Fruit fly (Drosophila melanogaster) whole organism, embryonic: ENCODE results near the gene CG4297.
A peak's percentile ranks its signal among the peaks of the same experiment; 100 is the strongest.

ENCODE experiments used
- Atf6 ChIP-seq: fragments of 200-800 bp; sonication (Bioruptor generic); IDR thresholded peaks from 2 replicates; pipeline ENCODE4 v1.3.6; 2022; ENCODE audit warnings: missing biosample characterization, missing genetic modification characterization
- Bgb ChIP-seq: fragments of 200-800 bp; sonication (Bioruptor generic); IDR thresholded peaks from 2 replicates; pipeline ENCODE4 v1.3.6; 2022; ENCODE audit warnings: missing biosample characterization, missing genetic modification characterization; ENCODE audit not compliant: partially characterized antibody
- CG10321 ChIP-seq: fragments of 200-800 bp; sonication (Bioruptor generic); IDR thresholded peaks from 2 replicates; pipeline ENCODE4 v1.3.6; 2022; ENCODE audit warnings: missing biosample characterization, missing genetic modification characterization
- CG10462 ChIP-seq: fragments of 200-800 bp; sonication (Bioruptor generic); optimal IDR thresholded peaks from 2 replicates; lab custom pipeline; 2016; ENCODE audit warnings: missing biosample characterization, missing genetic modification characterization
- CG12071 ChIP-seq: fragments of 200-800 bp; sonication (Bioruptor generic); optimal IDR thresholded peaks from 3 replicates; lab custom pipeline; 2018; ENCODE audit warnings: missing biosample characterization, mild to moderate bottlenecking, missing genetic modification characterization
- CG13624 ChIP-seq: fragments of 200-800 bp; sonication (Bioruptor generic); optimal IDR thresholded peaks from 2 replicates; lab custom pipeline; 2016; ENCODE audit warnings: missing biosample characterization, missing genetic modification characterization
- CG17568 ChIP-seq: fragments of 200-800 bp; sonication (Bioruptor generic); optimal IDR thresholded peaks from 2 replicates; lab custom pipeline; 2018; ENCODE audit warnings: missing biosample characterization, mild to moderate bottlenecking, missing genetic modification characterization, moderate library complexity
- CG18011 ChIP-seq: fragments of 200-800 bp; sonication (Bioruptor generic); optimal IDR thresholded peaks from 2 replicates; lab custom pipeline; 2017; ENCODE audit warnings: missing biosample characterization, missing genetic modification characterization, mild to moderate bottlenecking, moderate library complexity, missing genotype
- CG18476 ChIP-seq: fragments of 200-800 bp; sonication (Bioruptor generic); optimal IDR thresholded peaks from 2 replicates; lab custom pipeline; 2016; ENCODE audit warnings: missing biosample characterization, mild to moderate bottlenecking, missing genetic modification characterization
- CG2889 ChIP-seq: fragments of 200-800 bp; sonication (Bioruptor generic); IDR thresholded peaks from 3 replicates; pipeline ENCODE4 v1.3.6; 2022; ENCODE audit warnings: missing biosample characterization, missing genetic modification characterization
- CG3065 ChIP-seq: fragments of 200-800 bp; sonication (Bioruptor generic); optimal IDR thresholded peaks from 2 replicates; lab custom pipeline; 2016; ENCODE audit warnings: missing biosample characterization, missing genetic modification characterization
- CG6254 ChIP-seq: fragments of 200-800 bp; sonication (Bioruptor generic); optimal IDR thresholded peaks from 3 replicates; lab custom pipeline; 2017; ENCODE audit warnings: mild to moderate bottlenecking, missing biosample characterization, missing genetic modification reagents, missing genetic modification characterization
- CG7357 ChIP-seq: fragments of 200-800 bp; sonication (Bioruptor generic); IDR thresholded peaks from 3 replicates; pipeline ENCODE4 v1.3.6; 2022; ENCODE audit warnings: missing biosample characterization, missing genetic modification characterization
- CG7372 ChIP-seq: fragments of 200-800 bp; sonication (Bioruptor generic); IDR thresholded peaks from 2 replicates; pipeline ENCODE4 v1.3.6; 2022; ENCODE audit warnings: missing biosample characterization, missing genetic modification characterization
- CG7839 ChIP-seq: fragments of 200-800 bp; sonication (Bioruptor generic); optimal IDR thresholded peaks from 3 replicates; lab custom pipeline; 2018; ENCODE audit warnings: missing biosample characterization, mild to moderate bottlenecking, missing genetic modification characterization, moderate library complexity
- CG7987 ChIP-seq: fragments of 200-800 bp; sonication (Bioruptor generic); optimal IDR thresholded peaks from 2 replicates; lab custom pipeline; 2018; ENCODE audit warnings: missing biosample characterization, mild to moderate bottlenecking, missing genetic modification characterization, moderate library complexity
- CG8089 ChIP-seq: fragments of 200-800 bp; sonication (Bioruptor generic); optimal IDR thresholded peaks from 3 replicates; lab custom pipeline; 2016; ENCODE audit warnings: missing biosample characterization, missing genetic modification characterization
- CG8944 ChIP-seq: fragments of 200-800 bp; sonication (Bioruptor generic); optimal IDR thresholded peaks from 3 replicates; lab custom pipeline; 2016; ENCODE audit warnings: missing biosample characterization, missing genetic modification characterization
- Dad ChIP-seq: fragments of 200-800 bp; sonication (Bioruptor generic); optimal IDR thresholded peaks from 3 replicates; lab custom pipeline; 2016; ENCODE audit warnings: missing biosample characterization, missing genetic modification characterization
- Dbx ChIP-seq: fragments of 200-800 bp; sonication (Bioruptor generic); IDR thresholded peaks from 3 replicates; pipeline ENCODE4 v1.3.6; 2022; ENCODE audit warnings: missing biosample characterization, missing genetic modification characterization
- Dip3 ChIP-seq: fragments of 200-800 bp; sonication (Bioruptor generic); optimal IDR thresholded peaks from 3 replicates; lab custom pipeline; 2016; ENCODE audit warnings: missing biosample characterization, missing genetic modification characterization
- Dll ChIP-seq: fragments of 200-800 bp; sonication (Bioruptor generic); IDR thresholded peaks from 4 replicates; pipeline ENCODE4 v1.3.6; 2022; ENCODE audit warnings: missing biosample characterization, missing genetic modification characterization; ENCODE audit not compliant: partially characterized antibody
- E2f1 ChIP-seq: fragments of 200-800 bp; sonication (Bioruptor generic); IDR thresholded peaks from 2 replicates; pipeline ENCODE4 v1.3.6; 2022; ENCODE audit warnings: missing biosample characterization, missing genetic modification characterization
- ERR ChIP-seq: fragments of 200-800 bp; sonication (Bioruptor generic); optimal IDR thresholded peaks from 2 replicates; lab custom pipeline; 2016; ENCODE audit warnings: missing biosample characterization, missing genetic modification characterization
- Eip74EF ChIP-seq, 2 experiments: fragments of 200-800 bp in 1 of 2; fragments of >200 bp in 1 of 2; sonication (Bioruptor generic) in 1 of 2; optimal IDR thresholded peaks; 2 replicates each; lab custom pipeline; 2017 to 2019; ENCODE audit warnings: missing biosample characterization in 2 of 2, missing genetic modification characterization in 2 of 2, mild to moderate bottlenecking in 1 of 2, moderate library complexity in 1 of 2
- H2.0 ChIP-seq: fragments of 200-800 bp; sonication (Bioruptor generic); IDR thresholded peaks from 2 replicates; pipeline ENCODE4 v1.3.6; 2022; ENCODE audit warnings: missing biosample characterization, missing genetic modification characterization
- HLH54F ChIP-seq: fragments of 200-800 bp; sonication (Bioruptor generic); optimal IDR thresholded peaks from 3 replicates; lab custom pipeline; 2016; ENCODE audit warnings: missing biosample characterization, missing genetic modification characterization
- MESR4 ChIP-seq: fragments of 200-800 bp; sonication (Bioruptor generic); optimal IDR thresholded peaks from 2 replicates; lab custom pipeline; 2018; ENCODE audit warnings: missing biosample characterization, mild to moderate bottlenecking, missing genetic modification characterization, moderate library complexity
- Pdp1 ChIP-seq, 2 experiments: fragments of 200-800 bp; sonication (Bioruptor generic); optimal IDR thresholded peaks; 3 replicates each; lab custom pipeline; 2016; ENCODE audit warnings: missing biosample characterization in 2 of 2, missing genetic modification characterization in 2 of 2, mild to moderate bottlenecking in 1 of 2, moderate library complexity in 1 of 2
- Poxn ChIP-seq: fragments of 200-800 bp; sonication (Bioruptor generic); IDR thresholded peaks from 2 replicates; pipeline ENCODE4 v1.3.6; 2022; ENCODE audit warnings: missing biosample characterization, missing genetic modification characterization
- Side ChIP-seq: fragments of 200-800 bp; sonication (Bioruptor generic); optimal IDR thresholded peaks from 2 replicates; lab custom pipeline; 2016; ENCODE audit warnings: missing biosample characterization, missing genetic modification characterization
- abd-A ChIP-seq: fragments of 200-800 bp; sonication (Bioruptor generic); optimal IDR thresholded peaks from 3 replicates; lab custom pipeline; 2019; ENCODE audit warnings: missing biosample characterization, mild to moderate bottlenecking, missing genetic modification characterization, moderate library complexity
- crp ChIP-seq, 2 experiments: fragments of 200-800 bp; sonication (Bioruptor generic); optimal IDR thresholded peaks; 2 replicates in 1 of 2; 3 replicates in 1 of 2; lab custom pipeline; 2017; ENCODE audit warnings: missing biosample characterization in 2 of 2, missing genetic modification characterization in 2 of 2, mild to moderate bottlenecking in 1 of 2, moderate library complexity in 1 of 2
- eyg ChIP-seq: fragments of 200-800 bp; sonication (Bioruptor generic); optimal IDR thresholded peaks from 3 replicates; lab custom pipeline; 2016; ENCODE audit warnings: missing biosample characterization, missing genetic modification characterization
- fru ChIP-seq: fragments of >200 bp; optimal IDR thresholded peaks from 2 replicates; lab custom pipeline; 2017
- gcm2 ChIP-seq: fragments of 200-800 bp; sonication (Bioruptor generic); optimal IDR thresholded peaks from 2 replicates; lab custom pipeline; 2016; ENCODE audit warnings: missing biosample characterization, missing genetic modification characterization
- gem ChIP-seq: fragments of 200-800 bp; sonication (Bioruptor generic); optimal IDR thresholded peaks from 2 replicates; lab custom pipeline; 2019; ENCODE audit warnings: missing biosample characterization, mild to moderate bottlenecking, missing genetic modification characterization, moderate library complexity
- gro ChIP-seq: fragments of 200-800 bp; sonication (Bioruptor generic); optimal IDR thresholded peaks from 2 replicates; lab custom pipeline; 2016; ENCODE audit warnings: missing biosample characterization, missing genetic modification characterization
- hkb ChIP-seq, 2 experiments: fragments of 200-800 bp in 1 of 2; fragments of >200 bp in 1 of 2; sonication (Bioruptor generic) in 1 of 2; IDR thresholded peaks in 1 of 2; optimal IDR thresholded peaks in 1 of 2; 2 replicates each; pipeline versions ENCODE4 v1.3.6 to Lab custom; 2017 to 2022; ENCODE audit warnings: missing biosample characterization in 1 of 2, missing genetic modification characterization in 1 of 2
- mirr ChIP-seq: fragments of 200-800 bp; sonication (Bioruptor generic); optimal IDR thresholded peaks from 3 replicates; lab custom pipeline; 2018; ENCODE audit warnings: missing biosample characterization, mild to moderate bottlenecking, missing genetic modification characterization
- odd ChIP-seq: fragments of 200-800 bp; sonication (Bioruptor generic); optimal IDR thresholded peaks from 2 replicates; lab custom pipeline; 2017; ENCODE audit warnings: missing biosample characterization, mild to moderate bottlenecking, missing genetic modification characterization
- p53 ChIP-seq: fragments of 200-800 bp; sonication (Bioruptor generic); optimal IDR thresholded peaks from 2 replicates; lab custom pipeline; 2016; ENCODE audit warnings: missing biosample characterization, missing genetic modification characterization
- pho ChIP-seq: fragments of 200-800 bp; sonication (Bioruptor generic); optimal IDR thresholded peaks from 2 replicates; lab custom pipeline; 2016; ENCODE audit warnings: missing biosample characterization, missing genetic modification characterization
- repo ChIP-seq: fragments of 200-800 bp; sonication (Bioruptor generic); optimal IDR thresholded peaks from 2 replicates; lab custom pipeline; 2016; ENCODE audit warnings: missing biosample characterization, missing genetic modification characterization
- ro ChIP-seq: fragments of 200-800 bp; sonication (Bioruptor generic); IDR thresholded peaks from 2 replicates; pipeline ENCODE4 v1.3.6; 2022; ENCODE audit warnings: missing biosample characterization, missing genetic modification characterization
- row ChIP-seq: fragments of 200-800 bp; sonication (Bioruptor generic); IDR thresholded peaks from 3 replicates; pipeline ENCODE4 v1.3.6; 2022; ENCODE audit warnings: missing biosample characterization, missing genetic modification characterization
- stc ChIP-seq: fragments of 200-800 bp; sonication (Bioruptor generic); IDR thresholded peaks from 2 replicates; pipeline ENCODE4 v1.3.6; 2022; ENCODE audit warnings: missing biosample characterization, missing genetic modification characterization
- toy ChIP-seq: fragments of 200-800 bp; sonication (Bioruptor generic); IDR thresholded peaks from 2 replicates; pipeline ENCODE4 v1.3.6; 2022; ENCODE audit warnings: missing biosample characterization, missing genetic modification characterization
- trh ChIP-seq: fragments of 200-800 bp; sonication (Bioruptor generic); optimal IDR thresholded peaks from 2 replicates; lab custom pipeline; 2016; ENCODE audit warnings: missing biosample characterization, missing genetic modification characterization
- zf30C ChIP-seq: fragments of 200-800 bp; sonication (Bioruptor generic); optimal IDR thresholded peaks from 3 replicates; lab custom pipeline; 2018; ENCODE audit warnings: missing biosample characterization, mild to moderate bottlenecking, missing genetic modification characterization

Gene CG4297

dm6 chr2L:478749-479482 is 6.9 kb upstream of the CG4297 start (continued):
- TF ChIP-seq fru (lab: Kevin White, UChicago) (no peak), Atf6 (no peak), gro (peak; percentile 37), Side (GFP tag; lab: Kevin White, UChicago) (peak; percentile 54), hkb (optimal IDR thresholded peaks at IDR 0.05; lab: Kevin White, UChicago) (no peak), hkb (GFP tag; IDR thresholded peaks at IDR 0.05; lab: Robert Waterston, UW) (no peak), Eip74EF (GFP tag; optimal IDR thresholded peaks at IDR 0.05; lab: Kevin White, UChicago) (peak in 1 of 2 experiments; percentile 68), gem (tag; lab: Kevin White, UChicago) (no peak), Poxn (GFP tag; lab: Robert Waterston, UW) (no peak), Dll (GFP tag; lab: Robert Waterston, UW) (no peak), CG3065 (GFP tag; lab: Kevin White, UChicago) (no peak), Pdp1 (GFP tag; optimal IDR thresholded peaks at IDR 0.05; lab: Kevin White, UChicago) (peak; percentile 32 to 81), CG17568 (GFP tag; lab: Kevin White, UChicago) (peak; percentile 16), CG12071 (GFP tag; lab: Kevin White, UChicago) (peak; percentile 38), MESR4 (GFP tag; lab: Kevin White, UChicago) (no peak), HLH54F (GFP tag; lab: Kevin White, UChicago) (no peak), CG6254 (peak; percentile 87), CG7372 (GFP tag; lab: Robert Waterston, UW) (no peak), CG7987 (peak; percentile 100), CG10321 (GFP tag; lab: Robert Waterston, UW) (no peak), p53 (GFP tag; lab: Kevin White, UChicago) (no peak), ERR (peak; percentile 52), Dbx (no peak), eyg (GFP tag; lab: Kevin White, UChicago) (no peak), CG7839 (peak; percentile 4), mirr (GFP tag; lab: Kevin White, UChicago) (peak; percentile 94), zf30C (GFP tag; lab: Kevin White, UChicago) (no peak), pho (peak; percentile 27), CG8944 (no peak), H2.0 (no peak), Dad (GFP tag; lab: Kevin White, UChicago) (peak; percentile 42), CG13624 (GFP tag; lab: Kevin White, UChicago) (peak; percentile 41), CG10462 (GFP tag; lab: Kevin White, UChicago) (no peak), trh (GFP tag; lab: Kevin White, UChicago) (no peak), E2f1 (GFP tag; lab: Robert Waterston, UW) (no peak), Dip3 (GFP tag; lab: Kevin White, UChicago) (peak; percentile 3), repo (GFP tag; lab: Kevin White, UChicago) (peak; percentile 3), ro (GFP tag; lab: Robert Waterston, UW) (no peak), toy (GFP tag; lab: Robert Waterston, UW) (no peak), CG7357 (GFP tag; lab: Robert Waterston, UW) (peak; percentile 65), gcm2 (GFP tag; lab: Kevin White, UChicago) (peak; percentile 31), abd-A (tag; lab: Kevin White, UChicago) (peak; percentile 96), CG8089 (GFP tag; lab: Kevin White, UChicago) (no peak), row (GFP tag; lab: Robert Waterston, UW) (no peak), crp (GFP tag; optimal IDR thresholded peaks at IDR 0.05; lab: Kevin White, UChicago) (no peak), Bgb (GFP tag; lab: Robert Waterston, UW) (no peak), CG18011 (GFP tag; lab: Kevin White, UChicago) (no peak), CG2889 (GFP tag; lab: Robert Waterston, UW) (no peak), stc (no peak), odd (peak; percentile 15), CG18476 (GFP tag; lab: Kevin White, UChicago) (peak; percentile 96)
